Fruit fly (Drosophila melanogaster): Measurements from ENCODE around the gene GATAd.

GATAd gene

DNA sequence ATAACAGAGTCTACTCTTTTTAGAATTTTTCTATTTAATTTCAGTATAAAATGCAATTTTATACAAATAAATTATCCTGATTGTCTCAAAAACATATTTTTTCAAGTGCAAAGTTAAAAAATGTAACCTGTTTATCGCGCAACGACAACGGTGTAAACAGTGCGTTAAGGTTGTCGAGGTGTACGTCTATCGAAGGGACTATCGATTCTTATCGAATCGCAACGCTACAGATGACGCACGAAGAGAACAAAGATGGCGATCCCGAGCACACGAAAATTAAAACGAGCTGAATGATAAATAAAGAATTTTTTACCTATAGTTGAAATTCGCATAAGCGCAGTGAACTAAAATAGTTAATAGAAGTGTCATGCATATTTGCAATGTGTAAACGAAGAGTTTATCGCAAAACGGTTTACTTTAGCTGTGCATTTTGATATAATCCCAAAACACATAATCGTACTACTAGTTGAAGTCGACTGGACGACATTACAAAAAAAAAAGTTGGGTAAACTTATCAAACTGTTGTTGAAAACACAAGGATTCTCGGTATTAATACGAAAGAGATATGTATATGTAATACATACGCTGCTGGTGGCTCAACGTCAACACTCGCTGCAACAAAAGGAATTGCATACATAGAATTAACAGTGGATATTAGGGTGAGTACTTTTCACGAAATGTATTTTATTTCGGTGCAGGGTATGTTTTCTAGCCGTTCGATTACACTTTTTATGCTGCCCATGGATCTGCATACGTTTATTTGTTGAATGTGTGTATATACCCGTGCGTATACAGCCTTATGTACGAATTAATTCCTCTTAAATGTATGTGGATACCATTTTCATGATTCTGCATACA lies 54.6 kb downstream of the GATAd start, which contains the start of gene da (continued):
- TF ChIP-seq Xbp1 (GFP tag; optimal IDR thresholded peaks at IDR 0.05) (peak; percentile 73), CG15073 (GFP tag; optimal IDR thresholded peaks at IDR 0.05) (no peak), Dbx (GFP tag; IDR thresholded peaks at IDR 0.05) (0 out of 3 replicates have a peak, but pooled peaks have one; percentile 15), Doc3 (GFP tag; IDR thresholded peaks at IDR 0.05; ENCODE audit: partially characterized antibody) (no peak), gem (tag; optimal IDR thresholded peaks at IDR 0.05) (peak; percentile 76), ac (GFP tag; optimal IDR thresholded peaks at IDR 0.05) (no peak), CG15269 (tag; optimal IDR thresholded peaks at IDR 0.05) (peak; percentile 69), Dip3 (GFP tag; optimal IDR thresholded peaks at IDR 0.05) (peak; percentile 45), sens (GFP tag) (peak; percentile 94), exex (tag; optimal IDR thresholded peaks at IDR 0.05) (no peak), CG1792 (GFP tag; optimal IDR thresholded peaks at IDR 0.05) (peak; percentile 34), Chrac-16 (GFP tag; optimal IDR thresholded peaks at IDR 0.05) (peak; percentile 56), Hr39 (optimal IDR thresholded peaks at IDR 0.05) (no peak), E2f2 (GFP tag; IDR thresholded peaks at IDR 0.05) (peak; percentile 47; the same call in 1 of the 2 replicates), CG12769 (tag; optimal IDR thresholded peaks at IDR 0.05) (no peak), CG16779 (GFP tag; IDR thresholded peaks at IDR 0.05) (no peak), twi (tag; optimal IDR thresholded peaks at IDR 0.05) (peak; percentile 43), Mad (GFP tag; optimal IDR thresholded peaks at IDR 0.05) (peak; percentile 39), CG8924 (tag; optimal IDR thresholded peaks at IDR 0.05) (peak; percentile 71), Jarid2 (GFP tag; optimal IDR thresholded peaks at IDR 0.05) (no peak), CG13123 (GFP tag; optimal IDR thresholded peaks at IDR 0.05) (peak; percentile 51), CG18011 (GFP tag; optimal IDR thresholded peaks at IDR 0.05) (peak; percentile 20), CG3281 (GFP tag; optimal IDR thresholded peaks at IDR 0.05) (peak; percentile 10), CG32767 (GFP tag; IDR thresholded peaks at IDR 0.05) (peak; percentile 30; the same call in 1 of the 2 replicates), ash1 (GFP tag; optimal IDR thresholded peaks at IDR 0.05) (peak; percentile 6), CoRest (tag; optimal IDR thresholded peaks at IDR 0.05) (peak; percentile 73), CG33213 (GFP tag; optimal IDR thresholded peaks at IDR 0.05) (peak; percentile 22), NfI (GFP tag; optimal IDR thresholded peaks at IDR 0.05) (peak; percentile 75), bcd (GFP tag; optimal IDR thresholded peaks at IDR 0.05) (peak; percentile 58), HLHmδ (GFP tag; optimal IDR thresholded peaks at IDR 0.05) (no peak), CG7357 (GFP tag; IDR thresholded peaks at IDR 0.05) (peak; percentile 97), CG8944 (GFP tag; optimal IDR thresholded peaks at IDR 0.05) (peak; percentile 23), CG15479 (GFP tag; optimal IDR thresholded peaks at IDR 0.05) (peak; percentile 81), CG17186 (GFP tag; optimal IDR thresholded peaks at IDR 0.05) (peak; percentile 79), CG3407 (GFP tag; optimal IDR thresholded peaks at IDR 0.05) (no peak), gsb (GFP tag; IDR thresholded peaks at IDR 0.05) (no peak), Sry-β (GFP tag; optimal IDR thresholded peaks at IDR 0.05) (no peak), z (GFP tag; IDR thresholded peaks at IDR 0.05) (no peak), CG2199 (GFP tag; IDR thresholded peaks at IDR 0.05) (0 out of 3 replicates have a peak, but pooled peaks have one; percentile 68), CTCF (GFP tag; optimal IDR thresholded peaks at IDR 0.05) (no peak), peb (GFP tag; IDR thresholded peaks at IDR 0.05) (peak; percentile 31; the same call in 1 of the 2 replicates), sqz (GFP tag; optimal IDR thresholded peaks at IDR 0.05) (no peak), CG6791 (GFP tag; IDR thresholded peaks at IDR 0.05; ENCODE audit: partially characterized antibody) (peak; percentile 60; the same call in 1 of the 3 replicates), wor (GFP tag; IDR thresholded peaks at IDR 0.05) (no peak), ewg (GFP tag; optimal IDR thresholded peaks at IDR 0.05) (no peak), pzg (GFP tag; optimal IDR thresholded peaks at IDR 0.05) (peak; percentile 86), onecut (GFP tag; IDR thresholded peaks at IDR 0.05) (peak; percentile 49), CG32772 (GFP tag; IDR thresholded peaks at IDR 0.05) (no peak; the same call in 1 of the 2 replicates), Side (GFP tag; optimal IDR thresholded peaks at IDR 0.05) (peak; percentile 38), CG2116 (GFP tag; optimal IDR thresholded peaks at IDR 0.05) (peak; percentile 99)

All from whole organism, embryonic.